Worm (Caenorhabditis elegans) whole organism, midembryonic: Measurements from ENCODE around the gene Y45F10C.6.

Source experiments
- T22C8.4 ChIP-seq: fragments of 200-800 bp; sonication (Bioruptor generic); IDR thresholded peaks from 2 replicates; pipeline ENCODE4 v1.3.6; 2022; ENCODE audit warnings: missing genetic modification characterization, missing compliant biosample characterization
- cog-1 ChIP-seq: sonication (generic microtip); optimal IDR thresholded peaks from 2 replicates; lab custom pipeline; 2016; ENCODE audit warnings: missing genetic modification characterization, missing compliant biosample characterization
- flt-1 ChIP-seq: fragments of 200-800 bp; sonication (Bioruptor generic); IDR thresholded peaks from 2 replicates; pipeline ENCODE4 v1.3.6; 2022; ENCODE audit warnings: missing genetic modification characterization, missing compliant biosample characterization
- klf-2 ChIP-seq: fragments of 200-800 bp; sonication (Bioruptor generic); conservative IDR thresholded peaks from 2 replicates; pipeline ENCODE4 v1.3.6; 2022; ENCODE audit warnings: missing genetic modification reagents, missing genetic modification characterization, missing compliant biosample characterization
- med-1 ChIP-seq: sonication (generic microtip); optimal IDR thresholded peaks from 2 replicates; lab custom pipeline; 2017; ENCODE audit warnings: missing genetic modification characterization, mild to moderate bottlenecking, missing compliant biosample characterization, antibody characterized with exemption, missing genetic modification reagents; ENCODE audit not compliant: insufficient read depth
- ref-1 ChIP-seq: fragments of 200-800 bp; sonication (Bioruptor generic); conservative IDR thresholded peaks from 2 replicates; pipeline ENCODE4 v1.3.6; 2022; ENCODE audit warnings: missing genetic modification reagents, missing genetic modification characterization, missing compliant biosample characterization
- tab-1 ChIP-seq: fragments of 200-800 bp; sonication (Bioruptor generic); IDR thresholded peaks from 2 replicates; pipeline ENCODE4 v1.3.6; 2022; ENCODE audit warnings: missing genetic modification characterization, missing compliant biosample characterization
- ztf-23 ChIP-seq: fragments of 200-800 bp; sonication (Bioruptor generic); IDR thresholded peaks from 2 replicates; pipeline ENCODE4 v1.3.6; 2022; ENCODE audit warnings: missing genetic modification reagents, missing genetic modification characterization, missing compliant biosample characterization
- ztf-29 ChIP-seq: fragments of 200-800 bp; sonication (Bioruptor generic); IDR thresholded peaks from 2 replicates; pipeline ENCODE4 v1.3.6; 2022; ENCODE audit warnings: missing genetic modification reagents, missing genetic modification characterization, missing compliant biosample characterization

Gene Y45F10C.6

DNA sequence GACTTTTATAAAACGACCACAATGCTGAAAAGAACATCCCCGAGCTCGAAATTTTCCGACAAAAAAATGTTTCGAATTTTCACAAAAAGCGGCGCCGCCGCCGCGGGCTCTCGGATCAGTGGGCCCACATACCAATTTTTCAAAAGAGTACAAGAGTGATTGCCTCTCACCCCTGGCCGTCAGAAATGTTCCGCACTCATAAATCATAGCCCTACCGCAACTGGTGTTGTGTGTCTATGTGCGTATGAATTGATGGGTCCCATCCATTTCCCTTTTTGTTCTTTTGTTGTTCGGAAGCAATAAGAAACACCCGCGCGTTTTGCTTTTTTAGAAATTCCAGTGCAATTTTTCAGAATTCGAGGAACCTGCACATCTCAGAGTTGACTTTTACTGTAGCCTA lies 42.5 kb downstream of the Y45F10C.6 start:
- no peak for TF ChIP-seq tab-1 (GFP tag; lab: Robert Waterston, UW)
- no peak for TF ChIP-seq flt-1 (GFP tag; lab: Robert Waterston, UW)
- no peak for TF ChIP-seq T22C8.4 (GFP tag; lab: Robert Waterston, UW)
- TF ChIP-seq med-1 (GFP tag; lab: Kevin White, UChicago): no peak
- TF ChIP-seq ztf-29 (GFP tag; lab: Robert Waterston, UW): no peak
- no peak for TF ChIP-seq klf-2 (GFP tag; lab: Robert Waterston, UW)
- TF ChIP-seq ref-1 (GFP tag; lab: Robert Waterston, UW): no peak
- no peak for TF ChIP-seq ztf-23
- no peak for TF ChIP-seq cog-1 (tag; lab: Kevin White, UChicago)

ce11 chrIV:13695302-13695701 lies 43.2 kb downstream of the Y45F10C.6 start:
- TF ChIP-seq ztf-29 (GFP tag; lab: Robert Waterston, UW) (no peak), med-1 (GFP tag; lab: Kevin White, UChicago) (no peak), ztf-23 (no peak), T22C8.4 (GFP tag; lab: Robert Waterston, UW) (no peak), ref-1 (GFP tag; lab: Robert Waterston, UW) (no peak)

DNA sequence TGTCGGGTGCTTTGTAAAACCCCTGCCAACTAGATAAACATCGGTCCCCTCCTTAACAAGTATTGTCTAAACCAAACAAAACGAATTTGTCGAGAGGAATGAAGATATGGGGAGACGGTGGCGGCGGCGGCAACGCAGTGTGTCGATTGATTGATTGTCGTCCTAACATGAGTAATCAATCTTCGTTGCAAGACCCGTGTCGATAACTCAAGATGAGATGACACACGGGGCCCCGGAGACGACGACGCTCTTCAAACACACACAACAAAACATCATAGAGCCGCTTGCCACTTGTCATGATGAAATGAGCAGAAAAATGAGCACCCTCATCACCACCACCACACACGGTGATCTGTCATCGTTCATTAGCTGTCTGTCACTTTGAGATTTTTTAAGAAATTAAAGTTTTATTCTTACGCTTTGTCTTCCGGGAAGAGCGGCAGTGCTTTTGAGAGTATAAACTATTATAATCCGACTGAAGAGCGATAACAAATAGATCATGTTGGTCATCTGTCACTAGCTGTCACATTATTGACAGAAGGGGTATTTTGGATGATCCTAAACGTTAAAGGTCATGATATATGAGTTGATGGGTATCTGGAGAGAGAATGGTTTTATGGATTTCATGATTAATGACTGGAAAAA lies 43.7 kb downstream of the Y45F10C.6 start:
- no peak for TF ChIP-seq T22C8.4 (GFP tag; lab: Robert Waterston, UW)
- TF ChIP-seq cog-1 (tag; lab: Kevin White, UChicago): no peak
- no peak for TF ChIP-seq ref-1 (GFP tag; lab: Robert Waterston, UW)
- no peak for TF ChIP-seq med-1 (GFP tag; lab: Kevin White, UChicago)
- TF ChIP-seq ztf-29 (GFP tag; lab: Robert Waterston, UW): no peak
- TF ChIP-seq klf-2 (GFP tag; lab: Robert Waterston, UW): no peak
- TF ChIP-seq flt-1 (GFP tag; lab: Robert Waterston, UW): no peak
- TF ChIP-seq ztf-23: no peak
- no peak for TF ChIP-seq tab-1 (GFP tag; lab: Robert Waterston, UW)

DNA sequence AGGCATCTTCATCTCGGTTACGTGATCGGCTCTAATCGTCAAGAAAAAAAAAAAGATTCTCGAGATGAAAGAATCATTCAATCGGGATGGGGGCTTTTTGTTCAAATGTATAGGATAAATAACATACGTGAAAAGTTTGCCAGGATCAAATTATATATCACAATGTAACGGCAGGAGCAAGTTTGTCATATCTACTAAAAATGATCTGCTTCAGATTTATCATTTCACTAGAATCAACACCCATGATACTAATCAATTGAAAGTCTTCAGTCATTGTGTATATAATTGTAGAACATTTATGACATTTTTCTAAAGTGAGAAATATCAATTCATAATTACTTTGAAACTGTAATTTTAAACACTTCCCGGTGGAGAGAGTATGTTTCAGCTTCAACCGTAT lies 44.8 kb downstream of the Y45F10C.6 start:
- TF ChIP-seq tab-1 (GFP tag; lab: Robert Waterston, UW) (no peak), T22C8.4 (GFP tag; lab: Robert Waterston, UW) (no peak), cog-1 (tag; lab: Kevin White, UChicago) (no peak), ztf-23 (no peak), ref-1 (GFP tag; lab: Robert Waterston, UW) (no peak), flt-1 (GFP tag; lab: Robert Waterston, UW) (no peak), med-1 (GFP tag; lab: Kevin White, UChicago) (no peak), ztf-29 (GFP tag; lab: Robert Waterston, UW) (no peak), klf-2 (GFP tag; lab: Robert Waterston, UW) (no peak)

ce11 chrIV:13698603-13699002 lies 46.5 kb downstream of the Y45F10C.6 start, which contains the start of gene T23G4.127:
T23G4.127 (minus strand) TSS chrIV:13698703.
- TF ChIP-seq klf-2 (GFP tag; lab: Robert Waterston, UW): no peak
- TF ChIP-seq T22C8.4 (GFP tag; lab: Robert Waterston, UW): no peak
- TF ChIP-seq ref-1 (GFP tag; lab: Robert Waterston, UW): no peak
- TF ChIP-seq ztf-29 (GFP tag; lab: Robert Waterston, UW): no peak
- no peak for TF ChIP-seq tab-1 (GFP tag; lab: Robert Waterston, UW)
- no peak for TF ChIP-seq flt-1 (GFP tag; lab: Robert Waterston, UW)
- TF ChIP-seq ztf-23: no peak
- TF ChIP-seq med-1 (GFP tag; lab: Kevin White, UChicago): no peak
- no peak for TF ChIP-seq cog-1 (tag; lab: Kevin White, UChicago)

DNA sequence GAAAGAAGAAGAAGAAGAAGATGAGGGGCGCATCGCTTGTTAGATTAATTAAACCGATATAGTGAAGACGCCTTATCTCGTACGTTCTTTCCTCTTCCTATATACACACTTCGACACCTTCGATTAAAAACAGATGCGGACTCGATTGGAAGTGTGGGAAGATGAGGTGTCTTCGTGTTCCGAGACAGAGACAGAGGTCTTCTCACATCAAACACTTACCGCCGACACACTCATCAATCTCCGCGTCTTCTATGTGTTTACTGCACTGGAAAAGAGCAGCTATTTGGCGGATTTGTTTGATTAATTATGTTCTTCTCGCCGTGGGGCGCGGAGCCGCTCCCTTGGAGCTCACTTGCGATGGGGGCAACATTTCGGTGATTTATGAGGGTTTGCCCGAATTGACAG lies 47.3 kb downstream of the Y45F10C.6 start:
- TF ChIP-seq klf-2 (GFP tag; lab: Robert Waterston, UW) (0 out of 2 replicates have a peak, but pooled peaks have one; percentile 12), tab-1 (GFP tag; lab: Robert Waterston, UW) (no peak)

ce11 chrIV:13700847-13701246 lies 48.7 kb downstream of the Y45F10C.6 start:
- TF ChIP-seq tab-1 (GFP tag; lab: Robert Waterston, UW) (no peak), ztf-29 (GFP tag; lab: Robert Waterston, UW) (no peak), flt-1 (GFP tag; lab: Robert Waterston, UW) (no peak), ztf-23 (no peak), T22C8.4 (GFP tag; lab: Robert Waterston, UW) (no peak), med-1 (GFP tag; lab: Kevin White, UChicago) (no peak), klf-2 (GFP tag; lab: Robert Waterston, UW) (no peak), ref-1 (GFP tag; lab: Robert Waterston, UW) (no peak), cog-1 (tag; lab: Kevin White, UChicago) (no peak)

- TF ChIP-seq cog-1 (tag; lab: Kevin White, UChicago): no peak
- TF ChIP-seq klf-2 (GFP tag; lab: Robert Waterston, UW): no peak
- TF ChIP-seq med-1 (GFP tag; lab: Kevin White, UChicago): no peak
- no peak for TF ChIP-seq ztf-29 (GFP tag; lab: Robert Waterston, UW)
- no peak for TF ChIP-seq tab-1 (GFP tag; lab: Robert Waterston, UW)
- TF ChIP-seq ref-1 (GFP tag; lab: Robert Waterston, UW): no peak
- TF ChIP-seq flt-1 (GFP tag; lab: Robert Waterston, UW): no peak
- TF ChIP-seq ztf-23: no peak
- TF ChIP-seq T22C8.4 (GFP tag; lab: Robert Waterston, UW): no peak
These were observed 49.3 kb downstream of the Y45F10C.6 start for ce11 chrIV:13701472-13701871.

DNA sequence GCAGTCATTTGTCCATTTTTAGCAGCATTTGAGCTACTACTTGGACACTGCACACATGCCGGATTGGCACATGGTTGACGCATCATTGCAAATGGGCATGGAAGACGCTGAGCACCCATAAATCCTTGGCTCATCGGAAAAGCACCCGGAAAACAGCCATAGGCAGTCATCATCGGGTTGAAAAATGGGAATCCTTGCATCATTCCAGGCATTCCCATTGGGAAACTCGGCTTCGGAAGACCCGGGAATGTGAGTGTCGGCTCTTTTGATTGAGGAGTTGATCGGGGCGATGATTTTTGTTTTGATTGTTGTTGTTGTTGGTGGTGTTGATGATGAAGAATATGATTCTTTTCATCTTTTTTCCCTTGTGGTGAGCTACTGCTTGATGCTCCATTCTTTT lies 50.6 kb downstream of the Y45F10C.6 start:
- TF ChIP-seq T22C8.4 (GFP tag; lab: Robert Waterston, UW) (no peak), cog-1 (tag; lab: Kevin White, UChicago) (no peak), tab-1 (GFP tag; lab: Robert Waterston, UW) (no peak), med-1 (GFP tag; lab: Kevin White, UChicago) (no peak), ref-1 (GFP tag; lab: Robert Waterston, UW) (no peak), ztf-29 (GFP tag; lab: Robert Waterston, UW) (no peak), klf-2 (GFP tag; lab: Robert Waterston, UW) (no peak), flt-1 (GFP tag; lab: Robert Waterston, UW) (no peak), ztf-23 (no peak)
